Worm (Caenorhabditis elegans) whole organism, mixed stage, embryonic: Measurements from ENCODE around the gene npax-1.

Experiments used
- blmp-1 ChIP-seq: fragments of 150-350 bp; optimal IDR thresholded peaks from 2 replicates; lab custom pipeline; 2014; ENCODE audit warnings: missing biosample characterization, missing genetic modification characterization
- ceh-43 ChIP-seq: fragments of 200-800 bp; sonication (Bioruptor generic); optimal IDR thresholded peaks from 2 replicates; lab custom pipeline; 2018; ENCODE audit warnings: mild to moderate bottlenecking, missing genetic modification characterization, moderate library complexity, missing compliant biosample characterization
- elt-3 ChIP-seq: fragments of 150-350 bp; optimal IDR thresholded peaks from 2 replicates; lab custom pipeline; 2014; ENCODE audit warnings: missing biosample characterization, missing genetic modification characterization
- lin-13 ChIP-seq: fragments of 150-350 bp; optimal IDR thresholded peaks from 2 replicates; lab custom pipeline; 2014; ENCODE audit warnings: missing biosample characterization, missing genetic modification characterization
- nhr-12 ChIP-seq: fragments of 150-350 bp; optimal IDR thresholded peaks from 2 replicates; lab custom pipeline; 2014; ENCODE audit warnings: missing biosample characterization, missing genetic modification characterization
- nhr-76 ChIP-seq: sonication (generic microtip); optimal IDR thresholded peaks from 2 replicates; lab custom pipeline; 2017; ENCODE audit warnings: missing biosample characterization, missing genetic modification characterization
- unc-39 ChIP-seq: fragments of 150-350 bp; optimal IDR thresholded peaks from 2 replicates; lab custom pipeline; 2014; ENCODE audit warnings: missing biosample characterization, missing genetic modification characterization

DNA sequence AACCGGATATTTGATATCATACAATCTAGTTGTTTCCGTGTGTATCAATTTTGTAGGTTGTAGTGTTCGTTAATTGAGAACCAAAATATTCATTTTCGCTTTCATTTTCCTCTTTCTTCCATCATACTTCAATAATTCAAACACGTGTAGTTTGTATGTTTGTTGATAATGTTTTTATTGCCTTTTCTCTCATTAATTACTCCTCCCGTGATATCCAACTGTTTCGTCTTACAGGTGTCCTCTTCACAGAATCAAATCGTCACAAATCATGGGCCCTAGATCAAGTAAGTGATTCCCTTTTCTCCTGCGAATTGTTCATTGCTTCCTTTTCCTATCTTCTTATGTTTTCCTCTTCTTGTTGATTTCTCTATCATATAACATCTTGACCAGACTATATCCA lies 7.9 kb upstream of the npax-1 start, which contains the start of gene nhr-21:
- TF ChIP-seq elt-3 (tag; lab: Kevin White, UChicago) (no peak), lin-13 (tag; lab: Kevin White, UChicago) (no peak), blmp-1 (tag; lab: Kevin White, UChicago) (no peak), ceh-43 (GFP tag; lab: Kevin White, UChicago) (no peak), unc-39 (tag; lab: Kevin White, UChicago) (no peak), nhr-76 (tag; lab: Kevin White, UChicago) (no peak), nhr-12 (tag; lab: Kevin White, UChicago) (no peak)
